Worm (Caenorhabditis elegans): Measurements from ENCODE around the gene unc-62.

Gene unc-62

DNA sequence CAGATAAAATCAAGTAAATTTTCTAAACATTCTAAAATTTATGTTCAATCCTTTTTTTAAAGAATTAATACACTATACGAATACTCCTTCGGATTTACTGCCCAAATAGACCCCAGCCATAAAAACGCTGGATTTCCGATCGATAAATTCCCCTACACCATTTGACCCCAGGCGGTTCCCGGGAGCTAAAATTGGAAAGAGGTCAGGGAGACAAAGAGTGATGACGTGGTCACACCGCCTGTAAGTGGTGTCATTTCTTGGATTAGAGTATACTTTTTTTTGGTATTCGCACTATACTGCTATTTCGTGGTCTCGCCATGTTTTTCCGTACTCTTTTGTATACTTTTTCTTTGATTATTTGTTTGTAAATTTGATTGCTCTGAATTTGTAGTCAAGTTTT is 9.4 kb upstream of the unc-62 start:
- TF ChIP-seq ref-1 (GFP tag; conservative IDR thresholded peaks at IDR 0.05) (no peak), cog-1 (tag; optimal IDR thresholded peaks at IDR 0.05) (no peak), klf-2 (GFP tag; conservative IDR thresholded peaks at IDR 0.05) (no peak), ztf-23 (GFP tag; IDR thresholded peaks at IDR 0.05) (no peak), ztf-29 (GFP tag; IDR thresholded peaks at IDR 0.05) (no peak), med-1 (GFP tag; optimal IDR thresholded peaks at IDR 0.05; ENCODE audit: insufficient read depth) (no peak), flt-1 (GFP tag; IDR thresholded peaks at IDR 0.05) (no peak), tab-1 (GFP tag; IDR thresholded peaks at IDR 0.05) (no peak), T22C8.4 (GFP tag; IDR thresholded peaks at IDR 0.05) (no peak)

DNA sequence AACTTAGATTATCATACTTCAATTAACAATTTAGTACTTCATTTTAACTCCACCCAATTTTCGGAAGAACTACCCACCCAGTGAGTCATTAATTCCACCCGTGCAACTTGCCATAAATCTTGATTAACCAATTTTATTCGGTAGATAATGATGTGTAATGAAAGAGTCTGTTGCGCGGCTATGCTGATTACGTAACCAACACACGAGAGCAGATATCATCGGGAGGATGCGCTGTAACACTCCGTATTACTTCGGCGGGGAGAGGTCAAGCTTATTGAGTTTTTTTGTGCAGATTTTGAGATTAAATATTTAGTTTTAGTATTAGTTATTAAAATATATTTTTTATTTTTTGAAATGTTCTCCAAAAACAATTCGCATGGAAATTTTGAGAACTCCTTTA is 8.3 kb upstream of the unc-62 start:
- TF ChIP-seq T22C8.4 (GFP tag; IDR thresholded peaks at IDR 0.05) (no peak), cog-1 (tag; optimal IDR thresholded peaks at IDR 0.05) (no peak), klf-2 (GFP tag; conservative IDR thresholded peaks at IDR 0.05) (no peak)

ce11 chrV:4489893-4490292 is 7.4 kb upstream of the unc-62 start:
- TF ChIP-seq cog-1 (tag; optimal IDR thresholded peaks at IDR 0.05) = no peak
- no peak for TF ChIP-seq ztf-29 (GFP tag; IDR thresholded peaks at IDR 0.05)
- TF ChIP-seq T22C8.4 (GFP tag; IDR thresholded peaks at IDR 0.05) = no peak
- no peak for TF ChIP-seq flt-1 (GFP tag; IDR thresholded peaks at IDR 0.05)
- TF ChIP-seq klf-2 (GFP tag; conservative IDR thresholded peaks at IDR 0.05) = no peak

- no peak for TF ChIP-seq med-1 (GFP tag; optimal IDR thresholded peaks at IDR 0.05; ENCODE audit: insufficient read depth)
- no peak for TF ChIP-seq klf-2 (GFP tag; conservative IDR thresholded peaks at IDR 0.05)
- TF ChIP-seq ref-1 (GFP tag; conservative IDR thresholded peaks at IDR 0.05) = no peak
- TF ChIP-seq T22C8.4 (GFP tag; IDR thresholded peaks at IDR 0.05) = no peak
- no peak for TF ChIP-seq ztf-23 (GFP tag; IDR thresholded peaks at IDR 0.05)
- no peak for TF ChIP-seq cog-1 (tag; optimal IDR thresholded peaks at IDR 0.05)
- no peak for TF ChIP-seq tab-1 (GFP tag; IDR thresholded peaks at IDR 0.05)
- TF ChIP-seq ztf-29 (GFP tag; IDR thresholded peaks at IDR 0.05) = no peak
- TF ChIP-seq flt-1 (GFP tag; IDR thresholded peaks at IDR 0.05) = no peak
Observed at ce11 chrV:4491273-4492094, 5.8 kb upstream of the unc-62 start.

DNA sequence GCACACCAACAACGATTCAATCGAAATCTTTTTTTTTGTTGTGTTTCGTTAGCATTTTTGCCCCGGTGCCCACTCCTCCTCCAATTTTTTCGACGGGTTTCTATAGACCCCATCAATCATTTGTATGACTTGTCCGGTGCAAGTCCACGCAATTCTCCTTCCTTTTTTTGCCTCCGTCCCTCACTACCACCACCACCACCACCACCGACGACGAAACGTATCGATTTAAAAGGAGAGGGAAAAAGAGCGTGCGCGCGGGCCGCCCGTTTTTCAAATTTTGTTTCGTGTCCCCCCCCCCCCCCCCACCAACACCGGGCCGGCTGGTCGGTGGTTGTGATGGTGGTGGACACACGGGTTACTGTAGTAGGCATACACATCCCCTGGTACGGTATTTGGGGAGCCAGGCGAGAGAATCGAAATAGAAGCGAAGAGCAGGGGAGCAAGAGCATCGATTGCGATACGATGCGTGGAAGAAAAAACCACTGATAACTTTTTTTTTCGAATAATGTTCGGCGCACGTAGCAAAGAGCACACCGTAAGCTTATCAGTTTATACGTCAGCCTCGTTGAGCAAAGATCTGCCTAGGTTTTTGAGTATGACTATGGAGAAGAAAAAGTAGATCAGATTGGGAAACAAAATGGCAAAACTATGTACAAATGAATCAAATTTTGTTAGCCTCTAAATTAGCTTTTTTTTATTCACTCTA is 2.0 kb upstream of the unc-62 start:
- no peak for TF ChIP-seq T22C8.4 (GFP tag; IDR thresholded peaks at IDR 0.05)
- TF ChIP-seq med-1 (GFP tag; optimal IDR thresholded peaks at IDR 0.05; ENCODE audit: insufficient read depth) = no peak
- no peak for TF ChIP-seq ztf-23 (GFP tag; IDR thresholded peaks at IDR 0.05)
- TF ChIP-seq flt-1 (GFP tag; IDR thresholded peaks at IDR 0.05) = peak; percentile 45; the same call in 1 of the 2 replicates
- no peak for TF ChIP-seq ztf-29 (GFP tag; IDR thresholded peaks at IDR 0.05)
- no peak for TF ChIP-seq ref-1 (GFP tag; conservative IDR thresholded peaks at IDR 0.05)
- no peak for TF ChIP-seq klf-2 (GFP tag; conservative IDR thresholded peaks at IDR 0.05)
- peak; percentile 63; the same call in 1 of the 2 replicates for TF ChIP-seq tab-1 (GFP tag; IDR thresholded peaks at IDR 0.05)
- TF ChIP-seq cog-1 (tag; optimal IDR thresholded peaks at IDR 0.05) = no peak

ce11 chrV:4496104-4496586 is 1.1 kb upstream of the unc-62 start:
- no peak for TF ChIP-seq ref-1 (GFP tag; conservative IDR thresholded peaks at IDR 0.05)
- no peak for TF ChIP-seq T22C8.4 (GFP tag; IDR thresholded peaks at IDR 0.05)
- TF ChIP-seq ztf-29 (GFP tag; IDR thresholded peaks at IDR 0.05) = no peak
- TF ChIP-seq klf-2 (GFP tag; conservative IDR thresholded peaks at IDR 0.05) = no peak
- TF ChIP-seq med-1 (GFP tag; optimal IDR thresholded peaks at IDR 0.05; ENCODE audit: insufficient read depth) = no peak
- no peak for TF ChIP-seq flt-1 (GFP tag; IDR thresholded peaks at IDR 0.05)
- no peak for TF ChIP-seq tab-1 (GFP tag; IDR thresholded peaks at IDR 0.05)
- no peak for TF ChIP-seq cog-1 (tag; optimal IDR thresholded peaks at IDR 0.05)
- TF ChIP-seq ztf-23 (GFP tag; IDR thresholded peaks at IDR 0.05) = no peak

DNA sequence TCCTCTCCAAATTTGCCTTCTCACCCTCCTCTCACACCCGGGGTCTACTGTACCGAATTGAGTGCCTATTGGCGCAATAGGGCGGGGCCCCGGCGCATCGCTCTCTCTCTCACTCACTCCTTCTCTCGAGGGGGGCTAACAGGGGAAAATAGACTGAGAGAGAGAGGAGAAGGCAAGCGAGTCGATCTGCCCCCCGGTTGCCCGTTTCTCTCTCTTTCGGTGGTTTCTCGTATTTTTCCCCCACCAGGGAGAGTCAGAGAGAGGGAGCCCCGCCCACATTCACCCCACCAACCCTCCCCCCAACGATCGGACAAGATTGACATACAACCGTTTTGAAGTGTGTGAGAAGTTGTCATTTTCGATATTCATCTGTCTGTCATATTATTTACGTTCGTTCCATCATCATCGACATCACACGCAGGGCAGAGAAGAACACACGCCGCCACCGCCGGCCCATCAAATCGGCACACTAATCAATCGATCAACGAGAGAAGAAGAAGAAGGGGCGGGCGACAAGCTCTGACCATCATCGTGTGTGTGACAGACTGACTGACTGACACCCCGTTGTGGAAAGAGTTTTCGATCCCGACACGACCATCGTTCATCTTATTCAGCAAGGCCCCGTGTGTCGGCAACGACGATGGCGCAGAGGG is 2.0 kb downstream of the unc-62 start:
- TF ChIP-seq flt-1 (GFP tag; IDR thresholded peaks at IDR 0.05) (no peak), T22C8.4 (GFP tag; IDR thresholded peaks at IDR 0.05) (0 out of 2 replicates have a peak, but pooled peaks have one; percentile 28), ztf-23 (GFP tag; IDR thresholded peaks at IDR 0.05) (peak; percentile 27), cog-1 (tag; optimal IDR thresholded peaks at IDR 0.05) (no peak)

DNA sequence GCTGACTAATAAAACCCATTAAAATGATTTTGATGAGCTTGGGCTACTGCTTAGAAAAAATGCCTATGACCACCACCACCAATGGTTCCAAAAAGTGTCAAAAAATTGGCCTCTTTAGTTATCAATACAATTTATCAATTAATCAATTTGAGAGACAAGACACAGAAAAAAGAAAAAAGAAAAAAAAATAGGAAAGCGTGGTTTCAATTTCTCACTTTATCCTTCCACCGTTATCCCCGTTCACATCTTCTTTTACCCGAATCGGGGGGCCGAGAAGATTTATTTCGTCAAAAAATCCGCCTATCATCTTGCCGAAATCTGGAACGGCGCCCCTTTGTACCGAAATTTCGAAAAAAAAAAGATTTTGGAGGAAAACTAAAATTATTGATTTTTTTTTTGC is 3.4 kb downstream of the unc-62 start:
- TF ChIP-seq flt-1 (GFP tag; IDR thresholded peaks at IDR 0.05) = no peak
- 0 out of 2 replicates have a peak, but pooled peaks have one; percentile 31 for TF ChIP-seq T22C8.4 (GFP tag; IDR thresholded peaks at IDR 0.05)

DNA sequence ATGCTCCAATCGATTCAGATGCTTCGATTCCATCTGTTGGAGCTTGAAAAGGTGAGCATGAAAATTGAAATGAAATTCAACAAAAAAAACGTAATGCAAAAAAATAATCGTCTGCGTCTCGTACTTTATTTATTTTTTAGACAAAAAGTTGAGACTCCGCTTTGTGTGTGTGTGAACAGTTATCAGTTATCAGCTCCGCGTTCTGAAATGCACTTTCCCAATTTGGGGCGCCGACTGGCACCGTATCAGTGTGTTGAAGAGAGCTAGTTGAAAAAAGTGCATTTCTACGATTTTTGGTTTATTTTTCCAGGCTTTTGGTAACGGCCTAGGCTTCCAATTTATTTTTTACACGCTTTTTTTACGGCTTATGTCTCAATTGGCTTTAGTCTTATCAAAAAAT is 4.7 kb downstream of the unc-62 start:
- TF ChIP-seq ztf-23 (GFP tag; IDR thresholded peaks at IDR 0.05) (no peak), tab-1 (GFP tag; IDR thresholded peaks at IDR 0.05) (no peak), med-1 (GFP tag; optimal IDR thresholded peaks at IDR 0.05; ENCODE audit: insufficient read depth) (no peak)

ce11 chrV:4502624-4503023 is 5.4 kb downstream of the unc-62 start:
- 0 out of 2 replicates have a peak, but pooled peaks have one; percentile 12 for TF ChIP-seq tab-1 (GFP tag; IDR thresholded peaks at IDR 0.05)
- TF ChIP-seq ztf-23 (GFP tag; IDR thresholded peaks at IDR 0.05) = no peak

Measured in whole organism, midembryonic.